Fruit fly (Drosophila melanogaster) S2 (cell line): Measurements from ENCODE around the gene Drsl2.

Experiments
- CG8478 ChIP-seq: fragments of >200 bp; optimal IDR thresholded peaks from 2 replicates; lab custom pipeline; 2018
- CTCF ChIP-seq, 2 experiments: fragments of >200 bp; optimal IDR thresholded peaks; 2 replicates each; lab custom pipeline; 2018

dm6 chr3L:3305430-3305829 is 8.7 kb upstream of the Drsl2 start:
- TF ChIP-seq CG8478 (lab: Kevin White, UChicago): no peak
- no peak for TF ChIP-seq CTCF (optimal IDR thresholded peaks at IDR 0.05; lab: Kevin White, UChicago)
